Fruit fly (Drosophila melanogaster) whole organism, embryonic: ENCODE measurements around the gene Decay.
A peak's percentile ranks its signal among the peaks of the same experiment; 100 is the strongest.

Experiments used
- Awh ChIP-seq: fragments of 200-800 bp; sonication (Bioruptor generic); IDR thresholded peaks from 2 replicates; pipeline ENCODE4, ENCODE4 v1.3.6; 2022; ENCODE audit warnings: missing biosample characterization, missing genetic modification characterization
- CG10147 ChIP-seq: fragments of 200-800 bp; sonication (Bioruptor generic); optimal IDR thresholded peaks from 2 replicates; lab custom pipeline; 2019; ENCODE audit warnings: missing biosample characterization, mild to moderate bottlenecking, missing genetic modification characterization, moderate library complexity
- CG10209 ChIP-seq: fragments of 200-800 bp; sonication (Bioruptor generic); optimal IDR thresholded peaks from 3 replicates; lab custom pipeline; 2017; ENCODE audit warnings: missing biosample characterization, mild to moderate bottlenecking, missing genetic modification characterization, missing genetic modification reagents
- CG10267 ChIP-seq: fragments of 200-800 bp; sonication (Bioruptor generic); optimal IDR thresholded peaks from 2 replicates; lab custom pipeline; 2018; ENCODE audit warnings: missing biosample characterization, mild to moderate bottlenecking, missing genetic modification characterization, moderate library complexity
- CG10462 ChIP-seq: fragments of 200-800 bp; sonication (Bioruptor generic); optimal IDR thresholded peaks from 2 replicates; lab custom pipeline; 2016; ENCODE audit warnings: missing biosample characterization, missing genetic modification characterization
- CG12236 ChIP-seq: fragments of 200-800 bp; sonication (Bioruptor generic); optimal IDR thresholded peaks from 2 replicates; lab custom pipeline; 2016; ENCODE audit warnings: missing biosample characterization, missing genetic modification characterization
- CG14710 ChIP-seq: fragments of 200-800 bp; sonication (Bioruptor generic); optimal IDR thresholded peaks from 3 replicates; lab custom pipeline; 2019; ENCODE audit warnings: missing biosample characterization, mild to moderate bottlenecking, missing genetic modification characterization, moderate library complexity
- CG14860 ChIP-seq: fragments of 200-800 bp; sonication (Bioruptor generic); IDR thresholded peaks from 3 replicates; pipeline ENCODE4 v1.3.6; 2022; ENCODE audit warnings: missing biosample characterization, missing genetic modification characterization; ENCODE audit not compliant: partially characterized antibody
- CG15514 ChIP-seq: fragments of 200-800 bp; sonication (Bioruptor generic); optimal IDR thresholded peaks from 3 replicates; lab custom pipeline; 2017; ENCODE audit warnings: missing biosample characterization, missing genetic modification characterization, mild to moderate bottlenecking, moderate library complexity, missing genetic modification reagents
- CG1602 ChIP-seq: fragments of 200-800 bp; sonication (Bioruptor generic); optimal IDR thresholded peaks from 3 replicates; lab custom pipeline; 2016; ENCODE audit warnings: missing biosample characterization, missing genetic modification characterization
- CG17612 ChIP-seq: fragments of 200-800 bp; sonication (Bioruptor generic); IDR thresholded peaks from 2 replicates; pipeline ENCODE4 v1.3.6; 2022; ENCODE audit warnings: missing biosample characterization, missing genetic modification characterization
- CG17802 ChIP-seq: fragments of 200-800 bp; sonication (Bioruptor generic); optimal IDR thresholded peaks from 2 replicates; lab custom pipeline; 2018; ENCODE audit warnings: missing biosample characterization, mild to moderate bottlenecking, missing genetic modification characterization, moderate library complexity
- CG31224 ChIP-seq: fragments of 200-800 bp; sonication (Bioruptor generic); IDR thresholded peaks from 2 replicates; pipeline ENCODE4 v1.3.6; 2022; ENCODE audit warnings: missing biosample characterization, missing genetic modification characterization
- CG32772 ChIP-seq: fragments of 200-800 bp; sonication (Bioruptor generic); IDR thresholded peaks from 2 replicates; pipeline ENCODE4 v1.3.6; 2022; ENCODE audit warnings: missing biosample characterization, missing genetic modification characterization
- CG4707 ChIP-seq: fragments of 200-800 bp; sonication (Bioruptor generic); optimal IDR thresholded peaks from 2 replicates; lab custom pipeline; 2018; ENCODE audit warnings: missing biosample characterization, mild to moderate bottlenecking, missing genetic modification characterization, moderate library complexity
- CG7357 ChIP-seq: fragments of 200-800 bp; sonication (Bioruptor generic); IDR thresholded peaks from 3 replicates; pipeline ENCODE4 v1.3.6; 2022; ENCODE audit warnings: missing biosample characterization, missing genetic modification characterization
- CG7556 ChIP-seq: fragments of 200-800 bp; sonication (Bioruptor generic); optimal IDR thresholded peaks from 2 replicates; lab custom pipeline; 2017; ENCODE audit warnings: missing biosample characterization, mild to moderate bottlenecking, missing genetic modification characterization
- D19B ChIP-seq: fragments of 200-800 bp; sonication (Bioruptor generic); optimal IDR thresholded peaks from 2 replicates; lab custom pipeline; 2017; ENCODE audit warnings: missing biosample characterization, mild to moderate bottlenecking, missing genetic modification characterization
- Dek ChIP-seq: fragments of 200-800 bp; sonication (Bioruptor generic); optimal IDR thresholded peaks from 3 replicates; lab custom pipeline; 2019; ENCODE audit warnings: missing biosample characterization, mild to moderate bottlenecking, missing genetic modification characterization, moderate library complexity
- Fer1 ChIP-seq: fragments of 200-800 bp; sonication (Bioruptor generic); optimal IDR thresholded peaks from 2 replicates; lab custom pipeline; 2017; ENCODE audit warnings: missing biosample characterization, mild to moderate bottlenecking, missing genetic modification characterization
- HmgZ ChIP-seq: fragments of 200-800 bp; sonication (Bioruptor generic); optimal IDR thresholded peaks from 2 replicates; lab custom pipeline; 2018; ENCODE audit warnings: missing biosample characterization, mild to moderate bottlenecking, missing genetic modification characterization
- Lhr ChIP-seq: fragments of 200-800 bp; sonication (Bioruptor generic); optimal IDR thresholded peaks from 3 replicates; lab custom pipeline; 2017; ENCODE audit warnings: mild to moderate bottlenecking, missing biosample characterization, missing genetic modification reagents, missing genetic modification characterization
- Med ChIP-seq: fragments of 200-800 bp; sonication (Bioruptor generic); peaks from one replicate; lab custom pipeline; 2016; ENCODE audit warnings: missing biosample characterization, missing genetic modification characterization, mild to moderate bottlenecking, inconsistent platforms, moderate library complexity
- Nf-YB ChIP-seq: fragments of 200-800 bp; sonication (Bioruptor generic); optimal IDR thresholded peaks from 3 replicates; lab custom pipeline; 2019; ENCODE audit warnings: missing biosample characterization, mild to moderate bottlenecking, missing genetic modification characterization, moderate library complexity
- Scr ChIP-seq: fragments of 200-800 bp; sonication (Bioruptor generic); IDR thresholded peaks from 2 replicates; pipeline ENCODE4 v1.3.6; 2022; ENCODE audit warnings: missing biosample characterization, missing genetic modification characterization; ENCODE audit not compliant: partially characterized antibody
- Spps ChIP-seq: fragments of 200-800 bp; sonication (Bioruptor generic); optimal IDR thresholded peaks from 2 replicates; lab custom pipeline; 2018; ENCODE audit warnings: missing biosample characterization, mild to moderate bottlenecking, missing genetic modification characterization
- Usf ChIP-seq: fragments of 200-800 bp; sonication (Bioruptor generic); optimal IDR thresholded peaks from 2 replicates; lab custom pipeline; 2017; ENCODE audit warnings: missing genotype, missing biosample characterization, missing genetic modification characterization
- Vsx1 ChIP-seq: fragments of 200-800 bp; sonication (Bioruptor generic); optimal IDR thresholded peaks from 2 replicates; lab custom pipeline; 2017; ENCODE audit warnings: missing biosample characterization, mild to moderate bottlenecking, missing genetic modification characterization, missing genetic modification reagents
- Xbp1 ChIP-seq: fragments of 200-800 bp; sonication (Bioruptor generic); optimal IDR thresholded peaks from 3 replicates; lab custom pipeline; 2016; ENCODE audit warnings: missing biosample characterization, mild to moderate bottlenecking, missing genetic modification characterization
- aop ChIP-seq: fragments of 200-800 bp; sonication (Bioruptor generic); IDR thresholded peaks from 2 replicates; pipeline ENCODE4 v1.3.6; 2022; ENCODE audit warnings: missing biosample characterization, missing genetic modification characterization
- ara ChIP-seq: fragments of 200-800 bp; sonication (Bioruptor generic); IDR thresholded peaks from 2 replicates; pipeline ENCODE4 v1.3.6; 2022; ENCODE audit warnings: missing biosample characterization, missing genetic modification characterization
- bigmax ChIP-seq: fragments of 200-800 bp; sonication (Bioruptor generic); optimal IDR thresholded peaks from 2 replicates; lab custom pipeline; 2018; ENCODE audit warnings: missing biosample characterization, mild to moderate bottlenecking, missing genetic modification characterization
- da ChIP-seq: fragments of 200-800 bp; sonication (Bioruptor generic); optimal IDR thresholded peaks from 2 replicates; lab custom pipeline; 2016; ENCODE audit warnings: missing biosample characterization, missing genetic modification characterization
- danr ChIP-seq: fragments of 200-800 bp; sonication (Bioruptor generic); IDR thresholded peaks from 2 replicates; pipeline ENCODE4 v1.3.6; 2022; ENCODE audit warnings: missing biosample characterization, missing genetic modification characterization
- dmrt99B ChIP-seq: fragments of 200-800 bp; sonication (Bioruptor generic); optimal IDR thresholded peaks from 2 replicates; lab custom pipeline; 2018; ENCODE audit warnings: missing biosample characterization, mild to moderate bottlenecking, missing genetic modification characterization, moderate library complexity
- gfzf ChIP-seq: fragments of 200-800 bp; sonication (Bioruptor generic); optimal IDR thresholded peaks from 2 replicates; lab custom pipeline; 2016; ENCODE audit warnings: missing biosample characterization, mild to moderate bottlenecking, missing genetic modification characterization, moderate library complexity
- inv ChIP-seq: fragments of 200-800 bp; sonication (Bioruptor generic); IDR thresholded peaks from 2 replicates; pipeline ENCODE4 v1.3.6; 2022; ENCODE audit warnings: missing biosample characterization, missing genetic modification characterization; ENCODE audit not compliant: partially characterized antibody
- jigr1 ChIP-seq: fragments of 200-800 bp; sonication (Bioruptor generic); IDR thresholded peaks from 3 replicates; pipeline ENCODE4 v1.3.6; 2022; ENCODE audit warnings: missing biosample characterization, missing genetic modification characterization
- klu ChIP-seq: fragments of 200-800 bp; sonication (Bioruptor generic); IDR thresholded peaks from 2 replicates; pipeline ENCODE4 v1.3.6; 2022; ENCODE audit warnings: missing biosample characterization, missing genetic modification characterization
- maf-S ChIP-seq: fragments of 200-800 bp; sonication (Bioruptor generic); optimal IDR thresholded peaks from 2 replicates; lab custom pipeline; 2016; ENCODE audit warnings: missing biosample characterization, missing genetic modification characterization
- pb ChIP-seq: fragments of 200-800 bp; sonication (Bioruptor generic); optimal IDR thresholded peaks from 3 replicates; lab custom pipeline; 2016; ENCODE audit warnings: missing biosample characterization, missing genetic modification characterization
- row ChIP-seq: fragments of 200-800 bp; sonication (Bioruptor generic); IDR thresholded peaks from 3 replicates; pipeline ENCODE4 v1.3.6; 2022; ENCODE audit warnings: missing biosample characterization, missing genetic modification characterization
- salm ChIP-seq: fragments of 200-800 bp; sonication (Bioruptor generic); optimal IDR thresholded peaks from 2 replicates; lab custom pipeline; 2018; ENCODE audit warnings: missing biosample characterization, mild to moderate bottlenecking, missing genetic modification characterization
- sd ChIP-seq: fragments of 200-800 bp; sonication (Bioruptor generic); optimal IDR thresholded peaks from 3 replicates; lab custom pipeline; 2018; ENCODE audit warnings: missing biosample characterization, mild to moderate bottlenecking, missing genetic modification characterization, moderate library complexity
- sob ChIP-seq: fragments of 200-800 bp; sonication (Bioruptor generic); IDR thresholded peaks from 2 replicates; pipeline ENCODE4 v1.3.6; 2022; ENCODE audit warnings: missing biosample characterization, missing genetic modification characterization
- sr ChIP-seq: fragments of 200-800 bp; sonication (Bioruptor generic); IDR thresholded peaks from 3 replicates; pipeline ENCODE4 v1.3.6; 2022; ENCODE audit warnings: missing biosample characterization, missing genetic modification characterization
- stwl ChIP-seq: fragments of 200-800 bp; sonication (Bioruptor generic); optimal IDR thresholded peaks from 3 replicates; lab custom pipeline; 2018; ENCODE audit warnings: missing biosample characterization, mild to moderate bottlenecking, missing genetic modification characterization, moderate library complexity
- tll ChIP-seq, 2 experiments: fragments of 200-800 bp in 1 of 2; fragments of >200 bp in 1 of 2; sonication (Bioruptor generic) in 1 of 2; optimal IDR thresholded peaks; 2 replicates each; lab custom pipeline; 2017 to 2019; ENCODE audit warnings: missing biosample characterization in 2 of 2, missing genetic modification characterization in 2 of 2, mild to moderate bottlenecking in 1 of 2, moderate library complexity in 1 of 2
- tx ChIP-seq: fragments of 200-800 bp; sonication (Bioruptor generic); optimal IDR thresholded peaks from 2 replicates; lab custom pipeline; 2016; ENCODE audit warnings: missing biosample characterization, missing genetic modification characterization
- vvl ChIP-seq: fragments of 200-800 bp; sonication (Bioruptor generic); IDR thresholded peaks from 2 replicates; pipeline ENCODE4 v1.3.6; 2022; ENCODE audit warnings: missing biosample characterization, missing genetic modification characterization
- yki ChIP-seq: fragments of >200 bp; optimal IDR thresholded peaks from 3 replicates; lab custom pipeline; 2018

The Decay gene

DNA sequence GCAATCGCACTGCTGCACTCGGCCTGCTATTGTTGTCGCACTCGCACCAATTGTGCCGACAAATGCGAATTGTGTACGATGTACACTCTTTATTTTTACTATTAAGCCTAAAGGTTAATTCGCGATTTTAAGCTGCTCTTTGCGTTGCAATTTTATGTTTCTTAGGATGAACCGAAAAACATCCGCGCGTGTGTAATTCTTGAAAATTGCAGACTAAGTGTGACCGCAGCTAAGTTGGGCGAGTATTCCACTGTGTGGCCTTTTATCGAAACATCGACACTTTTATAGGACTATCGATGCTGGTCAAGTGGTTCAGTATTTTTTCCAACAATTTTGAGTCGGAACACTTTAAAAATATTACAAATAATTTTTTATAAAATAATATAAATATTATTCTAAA is 47.3 kb downstream of the Decay start, which contains the start of gene Pak3 (continued):
- TF ChIP-seq CG7556 (GFP tag; lab: Kevin White, UChicago) (no peak), CG10267 (tag; lab: Kevin White, UChicago) (peak; percentile 56), bigmax (no peak), vvl (GFP tag; lab: Robert Waterston, UW) (peak; percentile 33; the same call in 1 of the 2 replicates), CG12236 (no peak), tx (GFP tag; lab: Kevin White, UChicago) (no peak), row (GFP tag; lab: Robert Waterston, UW) (peak; percentile 51; the same call in 1 of the 3 replicates), danr (GFP tag; lab: Robert Waterston, UW) (no peak), CG15514 (GFP tag; lab: Kevin White, UChicago) (peak; percentile 82), D19B (no peak), CG32772 (no peak), Awh (GFP tag; lab: Robert Waterston, UW) (0 out of 2 replicates have a peak, but pooled peaks have one; percentile 10), salm (tag; lab: Kevin White, UChicago) (peak; percentile 10), Fer1 (GFP tag; lab: Kevin White, UChicago) (peak; percentile 19), Dek (tag; lab: Kevin White, UChicago) (peak; percentile 31), sd (no peak), CG14860 (GFP tag; lab: Robert Waterston, UW) (peak; percentile 53; the same call in 1 of the 3 replicates), CG10462 (GFP tag; lab: Kevin White, UChicago) (no peak), CG10147 (GFP tag; lab: Kevin White, UChicago) (no peak), CG1602 (GFP tag; lab: Kevin White, UChicago) (no peak), HmgZ (tag; lab: Kevin White, UChicago) (peak; percentile 42), Nf-YB (GFP tag; lab: Kevin White, UChicago) (peak; percentile 28), Usf (GFP tag; lab: Kevin White, UChicago) (no peak), CG17802 (tag; lab: Kevin White, UChicago) (no peak), gfzf (GFP tag; lab: Kevin White, UChicago) (peak; percentile 81), stwl (tag; lab: Kevin White, UChicago) (peak; percentile 77), ara (GFP tag; lab: Robert Waterston, UW) (no peak), Med (GFP tag; lab: Kevin White, UChicago) (peak; percentile 79), Vsx1 (GFP tag; lab: Kevin White, UChicago) (no peak), inv (peak; percentile 67), CG14710 (tag; lab: Kevin White, UChicago) (peak; percentile 90), CG4707 (GFP tag; lab: Kevin White, UChicago) (no peak), da (no peak), Xbp1 (GFP tag; lab: Kevin White, UChicago) (no peak), sr (no peak), CG31224 (GFP tag; lab: Robert Waterston, UW) (no peak), Spps (tag; lab: Kevin White, UChicago) (no peak), aop (no peak), klu (no peak), maf-S (GFP tag; lab: Kevin White, UChicago) (no peak), sob (no peak), pb (GFP tag; lab: Kevin White, UChicago) (no peak), tll (GFP tag; optimal IDR thresholded peaks at IDR 0.05; lab: Kevin White, UChicago) (no peak), jigr1 (GFP tag; lab: Robert Waterston, UW) (no peak; the same call in 2 of the 3 replicates), dmrt99B (tag; lab: Kevin White, UChicago) (no peak), CG10209 (GFP tag; lab: Kevin White, UChicago) (no peak), Scr (GFP tag; lab: Robert Waterston, UW) (peak; percentile 68), CG17612 (GFP tag; lab: Robert Waterston, UW) (no peak), Lhr (GFP tag; lab: Kevin White, UChicago) (peak; percentile 32), CG7357 (GFP tag; lab: Robert Waterston, UW) (peak; percentile 67; the same call in 2 of the 3 replicates), yki (lab: Kevin White, UChicago) (no peak)
